Comparison of ENCODE assay signal across 3 fruit fly cellular contexts in genomic region chr3L:8701697-8702349, dm6.
TF ChIP-seq lines count a peak whose summit lies in the region.

No protein-coding gene starts in this region.

TF ChIP-seq in whole organism, embryonic, 481 proteins besides CTCF, POLR2A, EP300 and RAD21 (continued from another document and continues in another):
- TF ChIP-seq sim (GFP tag; IDR thresholded peaks at IDR 0.05; lab: Robert Waterston, UW) (no peak), zen2 (GFP tag; IDR thresholded peaks at IDR 0.05; lab: Robert Waterston, UW; ENCODE audit: partially characterized antibody) (no peak), CG15696 (tag; optimal IDR thresholded peaks at IDR 0.05; lab: Kevin White, UChicago) (peak; percentile 46), sr (GFP tag; IDR thresholded peaks at IDR 0.05; lab: Robert Waterston, UW) (0 out of 3 replicates have a peak, but pooled peaks have one; percentile 10), sob (GFP tag; IDR thresholded peaks at IDR 0.05; lab: Robert Waterston, UW) (peak; percentile 32; the same call in 1 of the 2 replicates), CG9609 (GFP tag; optimal IDR thresholded peaks at IDR 0.05; lab: Kevin White, UChicago) (no peak), kay (GFP tag; optimal IDR thresholded peaks at IDR 0.05; lab: Kevin White, UChicago) (no peak), fd64A (GFP tag; optimal IDR thresholded peaks at IDR 0.05; lab: Kevin White, UChicago) (no peak), luna (GFP tag; optimal IDR thresholded peaks at IDR 0.05; lab: Kevin White, UChicago) (no peak), abd-A (tag; optimal IDR thresholded peaks at IDR 0.05; lab: Kevin White, UChicago) (no peak), shn (GFP tag; optimal IDR thresholded peaks at IDR 0.05; lab: Kevin White, UChicago) (peak; percentile 6), CG3847 (GFP tag; IDR thresholded peaks at IDR 0.05; lab: Robert Waterston, UW) (no peak), tll (GFP tag; optimal IDR thresholded peaks at IDR 0.05; lab: Kevin White, UChicago) (no peak), D19B (GFP tag; optimal IDR thresholded peaks at IDR 0.05; lab: Kevin White, UChicago) (no peak), CG33557 (GFP tag; optimal IDR thresholded peaks at IDR 0.05; lab: Kevin White, UChicago) (no peak), corto (GFP tag; optimal IDR thresholded peaks at IDR 0.05; lab: Kevin White, UChicago) (peak; percentile 23), Adf1 (GFP tag; IDR thresholded peaks at IDR 0.05; lab: Robert Waterston, UW) (no peak), CG13296 (GFP tag; optimal IDR thresholded peaks at IDR 0.05; lab: Kevin White, UChicago) (no peak), psq (GFP tag; optimal IDR thresholded peaks at IDR 0.05; lab: Kevin White, UChicago) (no peak), CG17568 (GFP tag; optimal IDR thresholded peaks at IDR 0.05; lab: Kevin White, UChicago) (no peak), Mad (GFP tag; optimal IDR thresholded peaks at IDR 0.05; lab: Kevin White, UChicago) (no peak), CG42726 (GFP tag; IDR thresholded peaks at IDR 0.05; lab: Robert Waterston, UW; ENCODE audit: partially characterized antibody) (no peak), CG2199 (GFP tag; IDR thresholded peaks at IDR 0.05; lab: Robert Waterston, UW) (no peak), CG17802 (tag; optimal IDR thresholded peaks at IDR 0.05; lab: Kevin White, UChicago) (no peak), Hmr (GFP tag; optimal IDR thresholded peaks at IDR 0.05; lab: Kevin White, UChicago) (no peak), CG17361 (GFP tag; IDR thresholded peaks at IDR 0.05; lab: Robert Waterston, UW) (no peak), wek (GFP tag; optimal IDR thresholded peaks at IDR 0.05; lab: Kevin White, UChicago) (no peak), CG9876 (GFP tag; optimal IDR thresholded peaks at IDR 0.05; lab: Kevin White, UChicago) (no peak), cwo (GFP tag; optimal IDR thresholded peaks at IDR 0.05; lab: Kevin White, UChicago) (no peak), so (GFP tag; IDR thresholded peaks at IDR 0.05; lab: Robert Waterston, UW) (no peak), B-H1 (GFP tag; IDR thresholded peaks at IDR 0.05; lab: Robert Waterston, UW) (no peak), NfI (GFP tag; optimal IDR thresholded peaks at IDR 0.05; lab: Kevin White, UChicago) (no peak), Stat92E (GFP tag; optimal IDR thresholded peaks at IDR 0.05; lab: Kevin White, UChicago) (no peak), kni (GFP tag; optimal IDR thresholded peaks at IDR 0.05; lab: Kevin White, UChicago) (peak; percentile 46), CG18262 (tag; optimal IDR thresholded peaks at IDR 0.05; lab: Kevin White, UChicago) (no peak), Six4 (GFP tag; optimal IDR thresholded peaks at IDR 0.05; lab: Kevin White, UChicago) (no peak), CG10979 (tag; optimal IDR thresholded peaks at IDR 0.05; lab: Kevin White, UChicago) (no peak), Eip74EF (GFP tag; optimal IDR thresholded peaks at IDR 0.05; lab: Kevin White, UChicago) (no peak), run (tag; optimal IDR thresholded peaks at IDR 0.05; lab: Kevin White, UChicago) (no peak), ssp (GFP tag; IDR thresholded peaks at IDR 0.05; lab: Robert Waterston, UW) (no peak), Doc3 (GFP tag; IDR thresholded peaks at IDR 0.05; lab: Robert Waterston, UW; ENCODE audit: partially characterized antibody) (no peak), Xrp1 (GFP tag; IDR thresholded peaks at IDR 0.05; lab: Robert Waterston, UW) (0 out of 2 replicates have a peak, but pooled peaks have one; percentile 13), Sox100B (GFP tag; optimal IDR thresholded peaks at IDR 0.05; lab: Kevin White, UChicago) (no peak), Dip2 (GFP tag; IDR thresholded peaks at IDR 0.05; lab: Robert Waterston, UW) (no peak), Oaz (GFP tag; IDR thresholded peaks at IDR 0.05; lab: Robert Waterston, UW) (no peak), Bteb2 (GFP tag; optimal IDR thresholded peaks at IDR 0.05; lab: Kevin White, UChicago) (no peak)

TF ChIP-seq in whole organism, prepupa, 60 proteins besides CTCF, POLR2A, EP300 and RAD21 (continued from another document):
- peak; percentile 72 for TF ChIP-seq achi (GFP tag; optimal IDR thresholded peaks at IDR 0.05; lab: Kevin White, UChicago)
- TF ChIP-seq svp (GFP tag; lab: Kevin White, UChicago): peak; percentile 83
- TF ChIP-seq eg (GFP tag; IDR thresholded peaks at IDR 0.05; lab: Robert Waterston, UW): no peak
- TF ChIP-seq CG11294 (GFP tag; IDR thresholded peaks at IDR 0.05; lab: Robert Waterston, UW): no peak
- TF ChIP-seq OdsH (GFP tag; optimal IDR thresholded peaks at IDR 0.05; lab: Kevin White, UChicago): peak; percentile 65
- TF ChIP-seq CG8119 (GFP tag; IDR thresholded peaks at IDR 0.05; lab: Robert Waterston, UW): no peak
- TF ChIP-seq lz (GFP tag; optimal IDR thresholded peaks at IDR 0.05; lab: Kevin White, UChicago): peak; percentile 41
- peak; percentile 63 for TF ChIP-seq topi (GFP tag; optimal IDR thresholded peaks at IDR 0.05; lab: Kevin White, UChicago)
- peak; percentile 80 for TF ChIP-seq CG6792 (GFP tag; optimal IDR thresholded peaks at IDR 0.05; lab: Kevin White, UChicago)
- no peak for TF ChIP-seq Hr38 (GFP tag; optimal IDR thresholded peaks at IDR 0.05; lab: Kevin White, UChicago)
- TF ChIP-seq Smox (GFP tag; optimal IDR thresholded peaks at IDR 0.05; lab: Kevin White, UChicago): peak; percentile 56
- peak; percentile 48 for TF ChIP-seq Sox102F (GFP tag; optimal IDR thresholded peaks at IDR 0.05; lab: Kevin White, UChicago)
- peak; percentile 13 for TF ChIP-seq CG11762 (GFP tag; optimal IDR thresholded peaks at IDR 0.05; lab: Kevin White, UChicago; ENCODE audit: insufficient read depth)
- TF ChIP-seq CG11902 (GFP tag; optimal IDR thresholded peaks at IDR 0.05; lab: Kevin White, UChicago): peak; percentile 63
- TF ChIP-seq CG4318 (GFP tag; optimal IDR thresholded peaks at IDR 0.05; lab: Kevin White, UChicago): no peak
- TF ChIP-seq Eip93F (GFP tag; optimal IDR thresholded peaks at IDR 0.05; lab: Kevin White, UChicago): peak; percentile 24
- TF ChIP-seq CG9139 (GFP tag; optimal IDR thresholded peaks at IDR 0.05; lab: Kevin White, UChicago): peak; percentile 68
- peak; percentile 59 for TF ChIP-seq CG10631 (GFP tag; optimal IDR thresholded peaks at IDR 0.05; lab: Kevin White, UChicago)
- TF ChIP-seq Ets21C (GFP tag; optimal IDR thresholded peaks at IDR 0.05; lab: Kevin White, UChicago): no peak
- TF ChIP-seq cyc (GFP tag; optimal IDR thresholded peaks at IDR 0.05; lab: Kevin White, UChicago): peak; percentile 12
- peak; percentile 33 for TF ChIP-seq Sox15 (GFP tag; optimal IDR thresholded peaks at IDR 0.05; lab: Kevin White, UChicago)
- TF ChIP-seq CG3032 (tag; optimal IDR thresholded peaks at IDR 0.05; lab: Kevin White, UChicago): peak; percentile 81
- peak; percentile 9 for TF ChIP-seq vri (GFP tag; optimal IDR thresholded peaks at IDR 0.05; lab: Kevin White, UChicago)
- TF ChIP-seq CG34406 (GFP tag; optimal IDR thresholded peaks at IDR 0.05; lab: Kevin White, UChicago): peak; percentile 67
- no peak for TF ChIP-seq Lpt (GFP tag; optimal IDR thresholded peaks at IDR 0.05; lab: Kevin White, UChicago)
- TF ChIP-seq esn (GFP tag; optimal IDR thresholded peaks at IDR 0.05; lab: Kevin White, UChicago): peak; percentile 71
- no peak for TF ChIP-seq CG6276 (GFP tag; optimal IDR thresholded peaks at IDR 0.05; lab: Kevin White, UChicago)
- peak; percentile 23 for TF ChIP-seq CG8319 (GFP tag; optimal IDR thresholded peaks at IDR 0.05; lab: Kevin White, UChicago)
- peak; percentile 14 for TF ChIP-seq net (GFP tag; optimal IDR thresholded peaks at IDR 0.05; lab: Kevin White, UChicago)
- TF ChIP-seq dsx (GFP tag; optimal IDR thresholded peaks at IDR 0.05; lab: Kevin White, UChicago; ENCODE audit: poor library complexity, severe bottlenecking): peak; percentile 77
TF ChIP-seq in whole organism, prepupa: peak in this region for 41.

TF ChIP-seq in whole organism, wandering third instar larva, 38 proteins besides CTCF, POLR2A, EP300 and RAD21 (continued from another document):
- TF ChIP-seq HLH106 (tag; optimal IDR thresholded peaks at IDR 0.05; lab: Kevin White, UChicago) (peak; percentile 72), fru (GFP tag; optimal IDR thresholded peaks at IDR 0.05; lab: Kevin White, UChicago) (peak; percentile 74), dl (GFP tag; optimal IDR thresholded peaks at IDR 0.05; lab: Kevin White, UChicago; ENCODE audit: insufficient read depth in 1 of 2, partially characterized antibody in 2 of 2) (no peak), CrebA (GFP tag; optimal IDR thresholded peaks at IDR 0.05; lab: Kevin White, UChicago; ENCODE audit: borderline replicate concordance) (no peak), Dfd (GFP tag; optimal IDR thresholded peaks at IDR 0.05; lab: Kevin White, UChicago) (no peak)
